Fruit fly (Drosophila melanogaster): ENCODE results near the gene dj.

dm6 chr3R:7066267-7066666 is 7.2 kb downstream of the dj start:
- no peak for TF ChIP-seq CG32006 (GFP tag; optimal IDR thresholded peaks at IDR 0.05)
- no peak for TF ChIP-seq CG31627 (GFP tag; optimal IDR thresholded peaks at IDR 0.05)
- no peak for TF ChIP-seq Hr4 (GFP tag; optimal IDR thresholded peaks at IDR 0.05)
- TF ChIP-seq CG8632 (GFP tag; optimal IDR thresholded peaks at IDR 0.05): no peak
- TF ChIP-seq fd59A (GFP tag; optimal IDR thresholded peaks at IDR 0.05): no peak
- TF ChIP-seq CG8319 (GFP tag; optimal IDR thresholded peaks at IDR 0.05): peak; percentile 25
- no peak for TF ChIP-seq dac (GFP tag; optimal IDR thresholded peaks at IDR 0.05)
- TF ChIP-seq Gug (GFP tag; IDR thresholded peaks at IDR 0.05): no peak
- no peak for TF ChIP-seq Sox102F (GFP tag; optimal IDR thresholded peaks at IDR 0.05)
- no peak for TF ChIP-seq OdsH (GFP tag; optimal IDR thresholded peaks at IDR 0.05)
- no peak for TF ChIP-seq CG7368 (GFP tag; optimal IDR thresholded peaks at IDR 0.05)
- TF ChIP-seq acj6 (GFP tag; optimal IDR thresholded peaks at IDR 0.05): no peak
- TF ChIP-seq fkh (GFP tag; optimal IDR thresholded peaks at IDR 0.05): no peak
- no peak for TF ChIP-seq CG6163 (GFP tag; IDR thresholded peaks at IDR 0.05)

All from whole organism, prepupa.